Worm (Caenorhabditis elegans): ENCODE results near the gene T12D8.5.

T12D8.5 gene

ce11 chrIII:13580538-13580937, 46.0 kb downstream of the T12D8.5 start, which contains the start of gene T05D4.5:
T05D4.5 (plus strand) TSS chrIII:13580838.
- TF ChIP-seq somi-1 (GFP tag; optimal IDR thresholded peaks at IDR 0.05), result no peak
- no peak for TF ChIP-seq ccch-3 (GFP tag; optimal IDR thresholded peaks at IDR 0.05)
- TF ChIP-seq Y79H2A.3 (GFP tag; conservative IDR thresholded peaks at IDR 0.05), result no peak
- TF ChIP-seq lag-1 (GFP tag; IDR thresholded peaks at IDR 0.05), result no peak
- no peak for TF ChIP-seq madf-8 (GFP tag; conservative IDR thresholded peaks at IDR 0.05)
- TF ChIP-seq tbx-9 (tag; optimal IDR thresholded peaks at IDR 0.05; ENCODE audit: borderline replicate concordance), result no peak
- TF ChIP-seq T26A5.8 (tag; optimal IDR thresholded peaks at IDR 0.05), result no peak
- TF ChIP-seq snpc-3.4 (tag; optimal IDR thresholded peaks at IDR 0.05), result no peak
- TF ChIP-seq F55B11.4 (tag; optimal IDR thresholded peaks at IDR 0.05; ENCODE audit: borderline replicate concordance, insufficient read depth), result no peak
- TF ChIP-seq ceh-27 (GFP tag; optimal IDR thresholded peaks at IDR 0.05), result no peak
- TF ChIP-seq lir-1 (GFP tag; conservative IDR thresholded peaks at IDR 0.05), result no peak
- no peak for TF ChIP-seq lin-35 (GFP tag; optimal IDR thresholded peaks at IDR 0.05)
- TF ChIP-seq ztf-26 (tag; optimal IDR thresholded peaks at IDR 0.05), result no peak
- no peak for TF ChIP-seq akir-1 (GFP tag; optimal IDR thresholded peaks at IDR 0.05)

- TF ChIP-seq aptf-2 (GFP tag; conservative IDR thresholded peaks at IDR 0.05) (0 out of 2 replicates have a peak, but pooled peaks have one; percentile 12), F10E7.11 (tag; optimal IDR thresholded peaks at IDR 0.05) (no peak), zfh-2 (GFP tag; conservative IDR thresholded peaks at IDR 0.05) (peak; percentile 80)
Observed at ce11 chrIII:13580076-13580475, 46.5 kb downstream of the T12D8.5 start.
